Worm (Caenorhabditis elegans): Measurements from ENCODE around the gene txt-13.

DNA sequence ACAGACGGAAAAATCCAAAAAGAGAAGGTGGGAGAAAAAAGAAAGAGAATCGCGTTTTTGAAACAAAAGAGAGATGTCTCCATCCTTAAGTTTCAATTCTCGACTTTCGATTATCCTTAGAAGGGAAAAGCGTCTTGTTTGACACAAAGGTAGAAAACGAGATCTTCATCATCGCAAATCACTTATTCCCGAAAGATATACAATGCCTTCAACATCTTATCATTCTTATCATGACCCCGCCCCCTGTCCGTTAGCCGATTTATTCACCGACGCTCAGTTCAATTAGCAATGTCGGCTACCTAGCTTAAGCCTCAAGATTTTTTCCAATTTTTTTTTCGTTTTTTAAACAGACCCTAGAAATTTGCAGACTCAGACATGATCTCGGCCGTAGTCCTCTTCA is 28.6 kb downstream of the txt-13 start, which contains the start of gene C14A4.9:
- TF ChIP-seq elt-2 (tag; optimal IDR thresholded peaks at IDR 0.05) (no peak), sox-4 (tag; optimal IDR thresholded peaks at IDR 0.05) (no peak), pax-1 (tag; optimal IDR thresholded peaks at IDR 0.05) (no peak), hlh-15 (tag; optimal IDR thresholded peaks at IDR 0.05) (no peak), fkh-10 (GFP tag; optimal IDR thresholded peaks at IDR 0.05) (no peak), ref-2 (tag; optimal IDR thresholded peaks at IDR 0.05) (no peak), ama-1 (optimal IDR thresholded peaks at IDR 0.05) (no peak)
